Worm (Caenorhabditis elegans): ENCODE data around the gene sup-9.
A peak's percentile ranks its signal among the peaks of the same experiment; 100 is the strongest.

ce11 chrII:2735644-2736043, 48.8 kb upstream of the sup-9 start:
- TF ChIP-seq pha-4 (GFP tag; IDR thresholded peaks at IDR 0.05) (no peak), pha-4 (tag; optimal IDR thresholded peaks at IDR 0.05) (no peak), daf-16 (GFP tag; optimal IDR thresholded peaks at IDR 0.05) (no peak), daf-16 (tag; optimal IDR thresholded peaks at IDR 0.05) (peak; percentile 13), ama-1 (optimal IDR thresholded peaks at IDR 0.05) (no peak), dmd-9 (GFP tag; IDR thresholded peaks at IDR 0.05) (peak; percentile 44; the same call in 1 of the 2 replicates), ceh-28 (tag; optimal IDR thresholded peaks at IDR 0.05) (no peak), ztf-11 (tag; optimal IDR thresholded peaks at IDR 0.05) (no peak), zag-1 (tag; optimal IDR thresholded peaks at IDR 0.05) (no peak), mep-1 (tag; optimal IDR thresholded peaks at IDR 0.05) (no peak), lin-29 (GFP tag; IDR thresholded peaks at IDR 0.05) (no peak), nhr-76 (tag; optimal IDR thresholded peaks at IDR 0.05) (no peak)

Measured in whole organism, L4 larva.